Fruit fly (Drosophila melanogaster) whole organism, pupa: ENCODE results near the gene Ras64B.

Experiments
- CG12605 ChIP-seq: fragments of 200-800 bp; sonication (Bioruptor generic); IDR thresholded peaks from 2 replicates; pipeline ENCODE4 v1.3.6; 2022; ENCODE audit warnings: missing biosample characterization, missing genetic modification characterization
- CG13204 ChIP-seq: fragments of 200-800 bp; sonication (Bioruptor generic); optimal IDR thresholded peaks from 2 replicates; lab custom pipeline; 2018; ENCODE audit warnings: missing biosample characterization, mild to moderate bottlenecking, missing genetic modification characterization, moderate library complexity
- CG14655 ChIP-seq: fragments of 200-800 bp; sonication (Bioruptor generic); optimal IDR thresholded peaks from 3 replicates; lab custom pipeline; 2017; ENCODE audit warnings: mild to moderate bottlenecking, missing biosample characterization, missing genetic modification reagents, missing genetic modification characterization
- CG8301 ChIP-seq: fragments of 200-800 bp; sonication (Bioruptor generic); optimal IDR thresholded peaks from 2 replicates; lab custom pipeline; 2018; ENCODE audit warnings: missing biosample characterization, mild to moderate bottlenecking, missing genetic modification characterization
- CG9948 ChIP-seq: fragments of 200-800 bp; sonication (Bioruptor generic); optimal IDR thresholded peaks from 2 replicates; lab custom pipeline; 2018; ENCODE audit warnings: missing biosample characterization, mild to moderate bottlenecking, missing genetic modification characterization, moderate library complexity
- Pif1A ChIP-seq: fragments of 200-800 bp; sonication (Bioruptor generic); optimal IDR thresholded peaks from 3 replicates; lab custom pipeline; 2016; ENCODE audit warnings: missing biosample characterization, missing genetic modification characterization
- Pif1B ChIP-seq: fragments of 200-800 bp; sonication (Bioruptor generic); optimal IDR thresholded peaks from 3 replicates; lab custom pipeline; 2016; ENCODE audit warnings: missing biosample characterization, missing genetic modification characterization
- Snoo ChIP-seq: fragments of 200-800 bp; sonication (Bioruptor generic); optimal IDR thresholded peaks from 3 replicates; lab custom pipeline; 2017; ENCODE audit warnings: missing biosample characterization, mild to moderate bottlenecking, missing genetic modification characterization, inconsistent platforms
- fd96Ca ChIP-seq: fragments of 200-800 bp; sonication (Bioruptor generic); IDR thresholded peaks from 3 replicates; pipeline ENCODE4 v1.3.6; 2022; ENCODE audit warnings: missing biosample characterization, missing genetic modification characterization
- gl ChIP-seq: fragments of 200-800 bp; sonication (Bioruptor generic); optimal IDR thresholded peaks from 2 replicates; lab custom pipeline; 2018; ENCODE audit warnings: missing biosample characterization, mild to moderate bottlenecking, missing genetic modification characterization

- TF ChIP-seq Snoo (tag; lab: Kevin White, UChicago) (no peak), CG9948 (no peak), CG12605 (GFP tag; lab: Robert Waterston, UW) (no peak), gl (tag; lab: Kevin White, UChicago) (no peak), Pif1B (GFP tag; lab: Kevin White, UChicago) (no peak), CG14655 (GFP tag; lab: Kevin White, UChicago) (no peak), fd96Ca (no peak), Pif1A (GFP tag; lab: Kevin White, UChicago) (no peak), CG13204 (GFP tag; lab: Kevin White, UChicago) (no peak), CG8301 (tag; lab: Kevin White, UChicago) (no peak)
Measured at dm6 chr3L:4113998-4114397, 24.9 kb upstream of the Ras64B start.
